Fruit fly (Drosophila melanogaster) whole organism, embryonic: ENCODE measurements around the gene CHES-1-like.

Experiments used
- Adf1 ChIP-seq: fragments of 200-800 bp; sonication (Bioruptor generic); IDR thresholded peaks from 2 replicates; pipeline ENCODE4 v1.3.6; 2022; ENCODE audit warnings: missing biosample characterization, missing genetic modification characterization
- CG1529 ChIP-seq: fragments of 200-800 bp; sonication (Bioruptor generic); optimal IDR thresholded peaks from 3 replicates; lab custom pipeline; 2018; ENCODE audit warnings: missing biosample characterization, missing genetic modification characterization
- Lpt ChIP-seq: fragments of >200 bp; optimal IDR thresholded peaks from 2 replicates; lab custom pipeline; 2018; ENCODE audit warnings: missing biosample characterization, missing genetic modification characterization
- Stat92E ChIP-seq, 3 experiments: fragments of >200 bp in 2 of 3; fragments of 200-800 bp in 1 of 3; sonication (Bioruptor generic) in 1 of 3; optimal IDR thresholded peaks; 2 replicates each; lab custom pipeline; 2017 to 2019; ENCODE audit warnings: missing biosample characterization in 3 of 3, missing genetic modification characterization in 3 of 3, mild to moderate bottlenecking in 1 of 3, moderate library complexity in 1 of 3
- ro ChIP-seq: fragments of 200-800 bp; sonication (Bioruptor generic); IDR thresholded peaks from 2 replicates; pipeline ENCODE4 v1.3.6; 2022; ENCODE audit warnings: missing biosample characterization, missing genetic modification characterization
- salm ChIP-seq: fragments of 200-800 bp; sonication (Bioruptor generic); optimal IDR thresholded peaks from 2 replicates; lab custom pipeline; 2018; ENCODE audit warnings: missing biosample characterization, mild to moderate bottlenecking, missing genetic modification characterization

DNA sequence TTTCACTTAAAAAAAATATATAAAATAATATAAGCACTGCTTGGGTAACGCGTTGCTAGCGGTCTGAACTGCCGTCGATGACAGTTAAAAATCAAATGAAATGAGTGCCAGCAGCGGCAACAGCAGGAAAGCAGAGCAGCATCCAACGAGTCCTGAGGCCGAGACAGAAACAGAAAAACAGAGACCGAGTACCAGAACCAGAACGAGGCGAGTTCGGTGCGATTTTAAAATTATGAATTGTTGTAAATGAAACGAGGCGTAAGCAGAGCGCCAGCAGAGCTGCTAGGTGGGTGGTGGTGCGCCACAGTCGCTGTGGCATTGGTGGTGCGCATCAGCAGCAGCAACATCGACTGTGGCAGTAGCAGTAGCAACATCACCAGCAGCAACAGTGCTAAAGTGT lies 8.6 kb upstream of the CHES-1-like start, which contains the start of gene CG15478:
- TF ChIP-seq Lpt (GFP tag; lab: Kevin White, UChicago) (no peak), CG1529 (GFP tag; lab: Kevin White, UChicago) (no peak), salm (tag; lab: Kevin White, UChicago) (no peak), Adf1 (no peak), ro (no peak), Stat92E (GFP tag; optimal IDR thresholded peaks at IDR 0.05; lab: Kevin White, UChicago) (no peak)
